Fruit fly (Drosophila melanogaster) whole organism, embryonic: ENCODE measurements around the gene CG34408.

ENCODE experiments used
- Atf6 ChIP-seq: fragments of 200-800 bp; sonication (Bioruptor generic); IDR thresholded peaks from 2 replicates; pipeline ENCODE4 v1.3.6; 2022; ENCODE audit warnings: missing biosample characterization, missing genetic modification characterization
- CG10462 ChIP-seq: fragments of 200-800 bp; sonication (Bioruptor generic); optimal IDR thresholded peaks from 2 replicates; lab custom pipeline; 2016; ENCODE audit warnings: missing biosample characterization, missing genetic modification characterization
- CG10979 ChIP-seq: fragments of 200-800 bp; sonication (Bioruptor generic); optimal IDR thresholded peaks from 2 replicates; lab custom pipeline; 2018; ENCODE audit warnings: missing biosample characterization, mild to moderate bottlenecking, missing genetic modification characterization, moderate library complexity
- CG11560 ChIP-seq: fragments of 200-800 bp; sonication (Bioruptor generic); IDR thresholded peaks from 3 replicates; pipeline ENCODE4 v1.3.6; 2022; ENCODE audit warnings: missing biosample characterization, missing genetic modification characterization
- CG11723 ChIP-seq: fragments of 200-800 bp; sonication (Bioruptor generic); optimal IDR thresholded peaks from 2 replicates; lab custom pipeline; 2017; ENCODE audit warnings: missing biosample characterization, mild to moderate bottlenecking, missing genetic modification characterization
- CG12299 ChIP-seq: fragments of 200-800 bp; sonication (Bioruptor generic); optimal IDR thresholded peaks from 2 replicates; lab custom pipeline; 2018; ENCODE audit warnings: missing biosample characterization, mild to moderate bottlenecking, missing genetic modification characterization
- CG15269 ChIP-seq: fragments of 200-800 bp; sonication (Bioruptor generic); optimal IDR thresholded peaks from 2 replicates; lab custom pipeline; 2018; ENCODE audit warnings: missing biosample characterization, mild to moderate bottlenecking, missing genetic modification characterization, moderate library complexity
- CG1647 ChIP-seq: fragments of 200-800 bp; sonication (Bioruptor generic); optimal IDR thresholded peaks from 3 replicates; lab custom pipeline; 2016; ENCODE audit warnings: missing biosample characterization, missing genetic modification characterization
- CG17361 ChIP-seq: fragments of 200-800 bp; sonication (Bioruptor generic); IDR thresholded peaks from 3 replicates; pipeline ENCODE4 v1.3.6; 2022; ENCODE audit warnings: missing biosample characterization, missing genetic modification characterization
- CG18476 ChIP-seq: fragments of 200-800 bp; sonication (Bioruptor generic); optimal IDR thresholded peaks from 2 replicates; lab custom pipeline; 2016; ENCODE audit warnings: missing biosample characterization, mild to moderate bottlenecking, missing genetic modification characterization
- CG31224 ChIP-seq: fragments of 200-800 bp; sonication (Bioruptor generic); IDR thresholded peaks from 2 replicates; pipeline ENCODE4 v1.3.6; 2022; ENCODE audit warnings: missing biosample characterization, missing genetic modification characterization
- CG3847 ChIP-seq: fragments of 200-800 bp; sonication (Bioruptor generic); IDR thresholded peaks from 2 replicates; pipeline ENCODE4 v1.3.6; 2022; ENCODE audit warnings: missing biosample characterization, missing genetic modification characterization
- CG43689 ChIP-seq: fragments of 200-800 bp; sonication (Bioruptor generic); IDR thresholded peaks from 2 replicates; pipeline ENCODE4 v1.3.6; 2022; ENCODE audit warnings: missing biosample characterization, missing genetic modification characterization
- CG4424 ChIP-seq: fragments of 200-800 bp; sonication (Bioruptor generic); optimal IDR thresholded peaks from 3 replicates; lab custom pipeline; 2016; ENCODE audit warnings: missing biosample characterization, missing genetic modification characterization
- CG6254 ChIP-seq: fragments of 200-800 bp; sonication (Bioruptor generic); optimal IDR thresholded peaks from 3 replicates; lab custom pipeline; 2017; ENCODE audit warnings: mild to moderate bottlenecking, missing biosample characterization, missing genetic modification reagents, missing genetic modification characterization
- CG6654 ChIP-seq: fragments of 200-800 bp; sonication (Bioruptor generic); optimal IDR thresholded peaks from 2 replicates; lab custom pipeline; 2017; ENCODE audit warnings: missing biosample characterization, mild to moderate bottlenecking, missing genetic modification characterization
- CG6854 ChIP-seq: fragments of 200-800 bp; sonication (Bioruptor generic); optimal IDR thresholded peaks from 3 replicates; lab custom pipeline; 2017; ENCODE audit warnings: missing biosample characterization, mild to moderate bottlenecking, missing genetic modification characterization
- CG8478 ChIP-seq: fragments of >200 bp; optimal IDR thresholded peaks from 2 replicates; lab custom pipeline; 2018
- CG9437 ChIP-seq: fragments of 200-800 bp; sonication (Bioruptor generic); optimal IDR thresholded peaks from 2 replicates; lab custom pipeline; 2018; ENCODE audit warnings: missing biosample characterization, mild to moderate bottlenecking, missing genetic modification characterization
- Dref ChIP-seq: fragments of 200-800 bp; sonication (Bioruptor generic); IDR thresholded peaks from 2 replicates; pipeline ENCODE4 v1.3.6; 2022; ENCODE audit warnings: missing biosample characterization, missing genetic modification characterization
- ERR ChIP-seq: fragments of 200-800 bp; sonication (Bioruptor generic); optimal IDR thresholded peaks from 2 replicates; lab custom pipeline; 2016; ENCODE audit warnings: missing biosample characterization, missing genetic modification characterization
- Fer3 ChIP-seq: fragments of 200-800 bp; sonication (Bioruptor generic); optimal IDR thresholded peaks from 2 replicates; lab custom pipeline; 2018; ENCODE audit warnings: missing biosample characterization, mild to moderate bottlenecking, missing genetic modification characterization, moderate library complexity
- Gug ChIP-seq: fragments of 200-800 bp; sonication (Bioruptor generic); IDR thresholded peaks from 4 replicates; pipeline ENCODE4 v1.3.6; 2022; ENCODE audit warnings: missing biosample characterization, missing genetic modification characterization
- Kr ChIP-seq: fragments of 200-800 bp; sonication (Bioruptor generic); optimal IDR thresholded peaks from 2 replicates; lab custom pipeline; 2017; ENCODE audit warnings: missing biosample characterization, mild to moderate bottlenecking, missing genetic modification characterization
- Lhr ChIP-seq: fragments of 200-800 bp; sonication (Bioruptor generic); optimal IDR thresholded peaks from 3 replicates; lab custom pipeline; 2017; ENCODE audit warnings: mild to moderate bottlenecking, missing biosample characterization, missing genetic modification reagents, missing genetic modification characterization
- NC2α ChIP-seq: fragments of 200-800 bp; sonication (Bioruptor generic); optimal IDR thresholded peaks from 2 replicates; lab custom pipeline; 2016; ENCODE audit warnings: missing biosample characterization, missing genetic modification characterization
- NC2β ChIP-seq: fragments of 200-800 bp; sonication (Bioruptor generic); optimal IDR thresholded peaks from 2 replicates; lab custom pipeline; 2016; ENCODE audit warnings: missing biosample characterization, missing genetic modification characterization
- Spps ChIP-seq: fragments of 200-800 bp; sonication (Bioruptor generic); optimal IDR thresholded peaks from 2 replicates; lab custom pipeline; 2018; ENCODE audit warnings: missing biosample characterization, mild to moderate bottlenecking, missing genetic modification characterization
- Xbp1 ChIP-seq: fragments of 200-800 bp; sonication (Bioruptor generic); optimal IDR thresholded peaks from 3 replicates; lab custom pipeline; 2016; ENCODE audit warnings: missing biosample characterization, mild to moderate bottlenecking, missing genetic modification characterization
- ab ChIP-seq: fragments of 200-800 bp; sonication (Bioruptor generic); optimal IDR thresholded peaks from 2 replicates; lab custom pipeline; 2016; ENCODE audit warnings: missing biosample characterization, missing genetic modification characterization
- cg ChIP-seq: fragments of 200-800 bp; sonication (Bioruptor generic); optimal IDR thresholded peaks from 3 replicates; lab custom pipeline; 2019; ENCODE audit warnings: missing biosample characterization, mild to moderate bottlenecking, missing genetic modification characterization, moderate library complexity
- chinmo ChIP-seq: fragments of 200-800 bp; sonication (Bioruptor generic); IDR thresholded peaks from 4 replicates; pipeline ENCODE4 v1.3.6; 2022; ENCODE audit warnings: missing biosample characterization, missing genetic modification characterization; ENCODE audit not compliant: partially characterized antibody
- ftz-f1 ChIP-seq: fragments of 200-800 bp; sonication (Bioruptor generic); optimal IDR thresholded peaks from 2 replicates; lab custom pipeline; 2016; ENCODE audit warnings: missing biosample characterization, missing genetic modification characterization
- gem ChIP-seq: fragments of 200-800 bp; sonication (Bioruptor generic); optimal IDR thresholded peaks from 2 replicates; lab custom pipeline; 2019; ENCODE audit warnings: missing biosample characterization, mild to moderate bottlenecking, missing genetic modification characterization, moderate library complexity
- gsb ChIP-seq: fragments of 200-800 bp; sonication (Bioruptor generic); IDR thresholded peaks from 2 replicates; pipeline ENCODE4 v1.3.6; 2022; ENCODE audit warnings: missing biosample characterization, missing genetic modification characterization
- lov ChIP-seq, 2 experiments: fragments of 200-800 bp in 1 of 2; fragments of >200 bp in 1 of 2; sonication (Bioruptor generic) in 1 of 2; IDR thresholded peaks in 1 of 2; optimal IDR thresholded peaks in 1 of 2; 2 replicates in 1 of 2; 3 replicates in 1 of 2; pipeline versions ENCODE4 v1.3.6 to Lab custom; 2017 to 2022; ENCODE audit warnings: missing biosample characterization in 1 of 2, missing genetic modification characterization in 1 of 2
- maf-S ChIP-seq: fragments of 200-800 bp; sonication (Bioruptor generic); optimal IDR thresholded peaks from 2 replicates; lab custom pipeline; 2016; ENCODE audit warnings: missing biosample characterization, missing genetic modification characterization
- nom ChIP-seq: fragments of 200-800 bp; sonication (Bioruptor generic); optimal IDR thresholded peaks from 2 replicates; lab custom pipeline; 2017; ENCODE audit warnings: missing biosample characterization, missing genetic modification characterization, mild to moderate bottlenecking, moderate library complexity, missing genetic modification reagents
- org-1 ChIP-seq: fragments of 200-800 bp; sonication (Bioruptor generic); optimal IDR thresholded peaks from 2 replicates; lab custom pipeline; 2017; ENCODE audit warnings: missing biosample characterization, missing genetic modification characterization
- psq ChIP-seq: fragments of 200-800 bp; sonication (Bioruptor generic); optimal IDR thresholded peaks from 2 replicates; lab custom pipeline; 2017; ENCODE audit warnings: missing biosample characterization, missing genetic modification characterization
- salm ChIP-seq: fragments of 200-800 bp; sonication (Bioruptor generic); optimal IDR thresholded peaks from 2 replicates; lab custom pipeline; 2018; ENCODE audit warnings: missing biosample characterization, mild to moderate bottlenecking, missing genetic modification characterization
- scrt ChIP-seq: fragments of 200-800 bp; sonication (Bioruptor generic); optimal IDR thresholded peaks from 2 replicates; lab custom pipeline; 2018; ENCODE audit warnings: missing biosample characterization, mild to moderate bottlenecking, missing genetic modification characterization, moderate library complexity
- slou ChIP-seq: fragments of 200-800 bp; sonication (Bioruptor generic); optimal IDR thresholded peaks from 3 replicates; lab custom pipeline; 2016; ENCODE audit warnings: missing biosample characterization, missing genetic modification characterization
- sob ChIP-seq: fragments of 200-800 bp; sonication (Bioruptor generic); IDR thresholded peaks from 2 replicates; pipeline ENCODE4 v1.3.6; 2022; ENCODE audit warnings: missing biosample characterization, missing genetic modification characterization
- stwl ChIP-seq: fragments of 200-800 bp; sonication (Bioruptor generic); optimal IDR thresholded peaks from 3 replicates; lab custom pipeline; 2018; ENCODE audit warnings: missing biosample characterization, mild to moderate bottlenecking, missing genetic modification characterization, moderate library complexity
- sug ChIP-seq: fragments of 200-800 bp; optimal IDR thresholded peaks from 2 replicates; lab custom pipeline; 2019; ENCODE audit warnings: missing biosample characterization, mild to moderate bottlenecking, missing genetic modification characterization, moderate library complexity
- tio ChIP-seq: fragments of 200-800 bp; sonication (Bioruptor generic); optimal IDR thresholded peaks from 2 replicates; lab custom pipeline; 2017; ENCODE audit warnings: missing biosample characterization, missing genetic modification characterization, inconsistent platforms
- tll ChIP-seq, 2 experiments: fragments of 200-800 bp in 1 of 2; fragments of >200 bp in 1 of 2; sonication (Bioruptor generic) in 1 of 2; optimal IDR thresholded peaks; 2 replicates each; lab custom pipeline; 2017 to 2019; ENCODE audit warnings: missing biosample characterization in 2 of 2, missing genetic modification characterization in 2 of 2, mild to moderate bottlenecking in 1 of 2, moderate library complexity in 1 of 2
- zf30C ChIP-seq: fragments of 200-800 bp; sonication (Bioruptor generic); optimal IDR thresholded peaks from 3 replicates; lab custom pipeline; 2018; ENCODE audit warnings: missing biosample characterization, mild to moderate bottlenecking, missing genetic modification characterization

Gene CG34408

DNA sequence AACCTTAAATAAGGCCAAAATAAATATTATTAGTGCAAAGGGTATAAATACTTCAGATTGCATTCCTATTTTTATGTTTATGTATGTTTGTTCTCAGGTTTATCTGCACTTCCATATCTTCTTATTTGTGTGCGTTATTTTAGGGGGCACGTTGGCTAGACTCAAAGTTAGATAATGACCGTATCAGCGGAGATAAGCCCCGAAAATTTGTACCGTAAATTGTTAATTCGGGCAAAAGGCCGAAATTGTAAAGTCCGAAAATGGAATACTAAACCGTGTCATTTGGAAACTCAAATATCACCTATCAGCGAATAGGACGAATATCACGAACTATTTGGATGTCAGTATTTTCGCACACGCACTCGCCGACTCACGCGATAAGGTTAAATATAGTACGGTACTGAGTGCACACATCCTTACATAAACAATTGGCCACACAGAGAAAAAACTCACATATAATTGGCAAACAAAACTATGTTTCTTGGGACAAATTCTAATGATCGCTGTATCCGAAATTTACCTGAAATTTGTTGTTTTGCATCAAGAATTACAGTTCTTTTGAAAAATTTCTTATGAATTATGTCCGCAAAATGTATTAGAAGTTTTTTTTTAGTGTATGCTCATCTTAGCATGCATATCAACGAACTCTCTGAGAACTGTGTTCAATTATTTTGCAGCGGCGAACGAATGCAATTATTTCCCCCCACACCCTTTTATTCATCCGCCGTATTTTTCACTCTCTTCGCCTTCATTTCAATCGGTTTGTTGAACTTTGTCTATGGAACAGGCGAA lies 43.5 kb downstream of the CG34408 start, which contains the start of gene Hk (continued):
- no peak for TF ChIP-seq sug (tag; lab: Kevin White, UChicago)
- TF ChIP-seq CG15269 (tag; lab: Kevin White, UChicago): peak; percentile 31
- TF ChIP-seq Lhr (GFP tag; lab: Kevin White, UChicago): no peak
- no peak for TF ChIP-seq tll (GFP tag; optimal IDR thresholded peaks at IDR 0.05; lab: Kevin White, UChicago)
- no peak for TF ChIP-seq gsb (GFP tag; lab: Robert Waterston, UW)
- 0 out of 4 replicates have a peak, but pooled peaks have one; percentile 5 for TF ChIP-seq Gug (GFP tag; lab: Robert Waterston, UW)
- no peak for TF ChIP-seq sob (GFP tag; lab: Robert Waterston, UW)
- TF ChIP-seq CG12299 (tag; lab: Kevin White, UChicago): peak; percentile 3
- TF ChIP-seq CG6254 (GFP tag; lab: Kevin White, UChicago): no peak
- TF ChIP-seq Fer3 (tag; lab: Kevin White, UChicago): peak; percentile 45
- no peak for TF ChIP-seq CG4424 (GFP tag; lab: Kevin White, UChicago)
- peak; percentile 41 for TF ChIP-seq tio (GFP tag; lab: Kevin White, UChicago)
- peak; percentile 60 for TF ChIP-seq nom (GFP tag; lab: Kevin White, UChicago)
- TF ChIP-seq psq (GFP tag; lab: Kevin White, UChicago): no peak
- TF ChIP-seq lov (optimal IDR thresholded peaks at IDR 0.05; lab: Kevin White, UChicago): no peak
- no peak for TF ChIP-seq lov (GFP tag; IDR thresholded peaks at IDR 0.05; lab: Robert Waterston, UW)
- TF ChIP-seq CG17361 (GFP tag; lab: Robert Waterston, UW): 0 out of 3 replicates have a peak, but pooled peaks have one; percentile 8
- TF ChIP-seq Kr: no peak
- peak; percentile 57 for TF ChIP-seq zf30C (GFP tag; lab: Kevin White, UChicago)
- no peak for TF ChIP-seq CG6654
- no peak for TF ChIP-seq CG10462 (GFP tag; lab: Kevin White, UChicago)

DNA sequence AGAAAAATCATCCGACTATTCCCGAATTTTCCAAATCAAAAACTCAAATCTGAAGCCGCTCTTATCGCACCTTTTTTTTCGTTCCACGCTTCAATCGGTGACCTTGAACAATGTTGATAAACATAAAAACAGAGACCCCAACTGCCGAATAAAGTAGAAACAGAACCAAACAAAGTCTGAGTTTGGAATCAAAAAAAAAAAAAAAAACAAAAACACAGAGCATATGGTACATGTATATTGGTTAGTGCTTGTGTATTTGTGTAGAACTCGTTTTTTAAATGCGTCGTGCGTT lies 44.0 kb downstream of the CG34408 start:
- no peak for TF ChIP-seq maf-S (GFP tag; lab: Kevin White, UChicago)
- TF ChIP-seq CG8478: no peak
- no peak for TF ChIP-seq stwl (tag; lab: Kevin White, UChicago)
- no peak for TF ChIP-seq org-1 (GFP tag; lab: Kevin White, UChicago)
- peak; percentile 20 for TF ChIP-seq cg
- TF ChIP-seq CG10979: no peak
- no peak for TF ChIP-seq CG43689 (GFP tag; lab: Robert Waterston, UW)
- TF ChIP-seq CG18476 (GFP tag; lab: Kevin White, UChicago): no peak
- no peak for TF ChIP-seq CG11560
- no peak for TF ChIP-seq Spps
- 0 out of 2 replicates have a peak, but pooled peaks have one; percentile 8 for TF ChIP-seq Atf6 (GFP tag; lab: Robert Waterston, UW)
- TF ChIP-seq NC2α (GFP tag; lab: Kevin White, UChicago): no peak
- TF ChIP-seq NC2β (GFP tag; lab: Kevin White, UChicago): no peak
- no peak for TF ChIP-seq ab (GFP tag; lab: Kevin White, UChicago)
- no peak for TF ChIP-seq CG31224 (GFP tag; lab: Robert Waterston, UW)
- peak; percentile 33 for TF ChIP-seq ftz-f1 (GFP tag; lab: Kevin White, UChicago)
- TF ChIP-seq slou: no peak
- TF ChIP-seq Xbp1 (GFP tag; lab: Kevin White, UChicago): no peak
- TF ChIP-seq CG1647 (GFP tag; lab: Kevin White, UChicago): no peak
- TF ChIP-seq CG9437 (GFP tag; lab: Kevin White, UChicago): no peak
- TF ChIP-seq gem (tag; lab: Kevin White, UChicago): no peak
- TF ChIP-seq salm: no peak
- TF ChIP-seq CG6854 (GFP tag; lab: Kevin White, UChicago): no peak
- no peak for TF ChIP-seq CG3847 (GFP tag; lab: Robert Waterston, UW)
- TF ChIP-seq CG11723 (GFP tag; lab: Kevin White, UChicago): no peak
- TF ChIP-seq scrt: no peak
- TF ChIP-seq chinmo (GFP tag; lab: Robert Waterston, UW): 0 out of 4 replicates have a peak, but pooled peaks have one; percentile 53
- no peak for TF ChIP-seq Dref
- no peak for TF ChIP-seq ERR (GFP tag; lab: Kevin White, UChicago)
